Fruit fly (Drosophila melanogaster) whole organism, embryonic: Measurements from ENCODE around the gene Ugt37C2.
A peak's percentile ranks its signal among the peaks of the same experiment; 100 is the strongest.

Experiments
- Blimp-1 ChIP-seq: fragments of 200-800 bp; sonication (Bioruptor generic); optimal IDR thresholded peaks from 3 replicates; lab custom pipeline; 2018; ENCODE audit warnings: missing biosample characterization, missing genetic modification characterization, mild to moderate bottlenecking, moderate library complexity, missing genetic modification reagents
- C15 ChIP-seq: fragments of 200-800 bp; sonication (Bioruptor generic); IDR thresholded peaks from 3 replicates; pipeline ENCODE4 v1.3.6; 2022; ENCODE audit warnings: missing biosample characterization, missing genetic modification characterization
- CG10321 ChIP-seq: fragments of 200-800 bp; sonication (Bioruptor generic); IDR thresholded peaks from 2 replicates; pipeline ENCODE4 v1.3.6; 2022; ENCODE audit warnings: missing biosample characterization, missing genetic modification characterization
- CG11695 ChIP-seq: fragments of 200-800 bp; sonication (Bioruptor generic); IDR thresholded peaks from 3 replicates; pipeline ENCODE4 v1.3.6; 2022; ENCODE audit warnings: missing biosample characterization, missing genetic modification characterization
- CG12659 ChIP-seq: fragments of 200-800 bp; sonication (Bioruptor generic); optimal IDR thresholded peaks from 3 replicates; lab custom pipeline; 2017; ENCODE audit warnings: mild to moderate bottlenecking, missing biosample characterization, missing genetic modification reagents, missing genetic modification characterization
- CG13624 ChIP-seq: fragments of 200-800 bp; sonication (Bioruptor generic); optimal IDR thresholded peaks from 2 replicates; lab custom pipeline; 2016; ENCODE audit warnings: missing biosample characterization, missing genetic modification characterization
- CG14014 ChIP-seq: fragments of 200-800 bp; sonication (Bioruptor generic); IDR thresholded peaks from 2 replicates; pipeline ENCODE4 v1.3.6; 2022; ENCODE audit warnings: missing biosample characterization, missing genetic modification characterization
- CG14710 ChIP-seq: fragments of 200-800 bp; sonication (Bioruptor generic); optimal IDR thresholded peaks from 3 replicates; lab custom pipeline; 2019; ENCODE audit warnings: missing biosample characterization, mild to moderate bottlenecking, missing genetic modification characterization, moderate library complexity
- CG14860 ChIP-seq: fragments of 200-800 bp; sonication (Bioruptor generic); IDR thresholded peaks from 3 replicates; pipeline ENCODE4 v1.3.6; 2022; ENCODE audit warnings: missing biosample characterization, missing genetic modification characterization; ENCODE audit not compliant: partially characterized antibody
- CG15073 ChIP-seq: fragments of 200-800 bp; sonication (Bioruptor generic); optimal IDR thresholded peaks from 2 replicates; lab custom pipeline; 2016; ENCODE audit warnings: missing biosample characterization, missing genetic modification characterization
- CG15479 ChIP-seq: fragments of 200-800 bp; sonication (Bioruptor generic); optimal IDR thresholded peaks from 3 replicates; lab custom pipeline; 2019; ENCODE audit warnings: missing biosample characterization, mild to moderate bottlenecking, missing genetic modification characterization, moderate library complexity
- CG1603 ChIP-seq: fragments of 200-800 bp; sonication (Bioruptor generic); optimal IDR thresholded peaks from 2 replicates; lab custom pipeline; 2019; ENCODE audit warnings: missing biosample characterization, mild to moderate bottlenecking, missing genetic modification characterization, moderate library complexity
- CG16779 ChIP-seq: fragments of 200-800 bp; sonication (Bioruptor generic); IDR thresholded peaks from 2 replicates; pipeline ENCODE4 v1.3.6; 2022; ENCODE audit warnings: missing biosample characterization, missing genetic modification characterization
- CG17328 ChIP-seq: fragments of 200-800 bp; sonication (Bioruptor generic); IDR thresholded peaks from 2 replicates; pipeline ENCODE4 v1.3.6; 2022; ENCODE audit warnings: missing biosample characterization, missing genetic modification characterization
- CG17361 ChIP-seq: fragments of 200-800 bp; sonication (Bioruptor generic); IDR thresholded peaks from 3 replicates; pipeline ENCODE4 v1.3.6; 2022; ENCODE audit warnings: missing biosample characterization, missing genetic modification characterization
- CG2129 ChIP-seq: fragments of 200-800 bp; sonication (Bioruptor generic); IDR thresholded peaks from 2 replicates; pipeline ENCODE4 v1.3.6; 2022; ENCODE audit warnings: missing biosample characterization, missing genetic modification characterization; ENCODE audit not compliant: partially characterized antibody
- CG34224 ChIP-seq: fragments of 200-800 bp; sonication (Bioruptor generic); IDR thresholded peaks from 3 replicates; pipeline ENCODE4 v1.3.6; 2022; ENCODE audit warnings: missing biosample characterization, missing genetic modification characterization; ENCODE audit not compliant: partially characterized antibody
- CG3995 ChIP-seq: fragments of 200-800 bp; sonication (Bioruptor generic); optimal IDR thresholded peaks from 3 replicates; lab custom pipeline; 2016; ENCODE audit warnings: missing biosample characterization, missing genetic modification characterization
- CG4424 ChIP-seq: fragments of 200-800 bp; sonication (Bioruptor generic); optimal IDR thresholded peaks from 3 replicates; lab custom pipeline; 2016; ENCODE audit warnings: missing biosample characterization, missing genetic modification characterization
- CG4707 ChIP-seq: fragments of 200-800 bp; sonication (Bioruptor generic); optimal IDR thresholded peaks from 2 replicates; lab custom pipeline; 2018; ENCODE audit warnings: missing biosample characterization, mild to moderate bottlenecking, missing genetic modification characterization, moderate library complexity
- CG5245 ChIP-seq: fragments of 200-800 bp; sonication (Bioruptor generic); optimal IDR thresholded peaks from 3 replicates; lab custom pipeline; 2016; ENCODE audit warnings: missing biosample characterization, missing genetic modification characterization
- CG7372 ChIP-seq: fragments of 200-800 bp; sonication (Bioruptor generic); IDR thresholded peaks from 2 replicates; pipeline ENCODE4 v1.3.6; 2022; ENCODE audit warnings: missing biosample characterization, missing genetic modification characterization
- CHES-1-like ChIP-seq: fragments of 200-800 bp; sonication (Bioruptor generic); optimal IDR thresholded peaks from 2 replicates; lab custom pipeline; 2016; ENCODE audit warnings: missing biosample characterization, missing genetic modification characterization
- CkIIα-i1 ChIP-seq: fragments of 200-800 bp; sonication (Bioruptor generic); IDR thresholded peaks from 2 replicates; pipeline ENCODE4 v1.3.6; 2022; ENCODE audit warnings: missing biosample characterization, missing genetic modification characterization
- D19A ChIP-seq: fragments of 200-800 bp; optimal IDR thresholded peaks from 3 replicates; lab custom pipeline; 2019; ENCODE audit warnings: missing biosample characterization, mild to moderate bottlenecking, missing genetic modification characterization, moderate library complexity
- Hand ChIP-seq: fragments of 200-800 bp; sonication (Bioruptor generic); optimal IDR thresholded peaks from 2 replicates; lab custom pipeline; 2017; ENCODE audit warnings: mild to moderate bottlenecking, missing biosample characterization, missing genetic modification reagents, missing genetic modification characterization
- Hsf ChIP-seq: fragments of 200-800 bp; sonication (Bioruptor generic); optimal IDR thresholded peaks from 3 replicates; lab custom pipeline; 2016; ENCODE audit warnings: missing biosample characterization, missing genetic modification characterization
- NK7.1 ChIP-seq: fragments of 200-800 bp; sonication (Bioruptor generic); optimal IDR thresholded peaks from 3 replicates; lab custom pipeline; 2016; ENCODE audit warnings: missing biosample characterization, missing genetic modification characterization
- Oli ChIP-seq: fragments of 200-800 bp; sonication (Bioruptor generic); optimal IDR thresholded peaks from 2 replicates; lab custom pipeline; 2018; ENCODE audit warnings: missing biosample characterization, mild to moderate bottlenecking, missing genetic modification characterization, moderate library complexity
- Pdp1 ChIP-seq, 2 experiments: fragments of 200-800 bp; sonication (Bioruptor generic); optimal IDR thresholded peaks; 3 replicates each; lab custom pipeline; 2016; ENCODE audit warnings: missing biosample characterization in 2 of 2, missing genetic modification characterization in 2 of 2, mild to moderate bottlenecking in 1 of 2, moderate library complexity in 1 of 2
- cas ChIP-seq: fragments of 200-800 bp; sonication (Bioruptor generic); IDR thresholded peaks from 2 replicates; pipeline ENCODE4 v1.3.6; 2022; ENCODE audit warnings: missing biosample characterization, missing genetic modification characterization
- eve ChIP-seq, 2 experiments: fragments of >200 bp; optimal IDR thresholded peaks; 2 replicates each; lab custom pipeline; 2017; ENCODE audit warnings: missing biosample characterization in 2 of 2, missing genetic modification characterization in 2 of 2
- gem ChIP-seq: fragments of 200-800 bp; sonication (Bioruptor generic); optimal IDR thresholded peaks from 2 replicates; lab custom pipeline; 2019; ENCODE audit warnings: missing biosample characterization, mild to moderate bottlenecking, missing genetic modification characterization, moderate library complexity
- ham ChIP-seq: fragments of 200-800 bp; sonication (Bioruptor generic); IDR thresholded peaks from 2 replicates; pipeline ENCODE4 v1.3.6; 2022; ENCODE audit warnings: missing biosample characterization, missing genetic modification characterization
- her ChIP-seq: fragments of 200-800 bp; sonication (Bioruptor generic); optimal IDR thresholded peaks from 2 replicates; lab custom pipeline; 2016; ENCODE audit warnings: missing biosample characterization, missing genetic modification characterization
- kni ChIP-seq: fragments of 200-800 bp; sonication (Bioruptor generic); optimal IDR thresholded peaks from 3 replicates; lab custom pipeline; 2017; ENCODE audit warnings: mild to moderate bottlenecking, missing biosample characterization, missing genetic modification reagents, missing genetic modification characterization
- mld ChIP-seq: fragments of 200-800 bp; sonication (Bioruptor generic); IDR thresholded peaks from 3 replicates; pipeline ENCODE4 v1.3.6; 2022; ENCODE audit warnings: missing biosample characterization, missing genetic modification characterization; ENCODE audit not compliant: partially characterized antibody
- pita ChIP-seq: fragments of 200-800 bp; sonication (Bioruptor generic); optimal IDR thresholded peaks from 2 replicates; lab custom pipeline; 2017; ENCODE audit warnings: missing biosample characterization, mild to moderate bottlenecking, missing genetic modification characterization
- rib ChIP-seq: fragments of 200-800 bp; sonication (Bioruptor generic); IDR thresholded peaks from 2 replicates; pipeline ENCODE4 v1.3.6; 2022; ENCODE audit warnings: missing biosample characterization, missing genetic modification characterization
- sc ChIP-seq, 3 experiments: fragments of >200 bp in 2 of 3; fragments of 200-800 bp in 1 of 3; sonication (Bioruptor generic) in 1 of 3; optimal IDR thresholded peaks; 2 replicates in 2 of 3; 3 replicates in 1 of 3; lab custom pipeline; 2017; ENCODE audit warnings: mild to moderate bottlenecking in 1 of 3, missing biosample characterization in 1 of 3, missing genetic modification characterization in 1 of 3, missing genetic modification reagents in 1 of 3
- vvl ChIP-seq: fragments of 200-800 bp; sonication (Bioruptor generic); IDR thresholded peaks from 2 replicates; pipeline ENCODE4 v1.3.6; 2022; ENCODE audit warnings: missing biosample characterization, missing genetic modification characterization
- z ChIP-seq: fragments of 200-800 bp; sonication (Bioruptor generic); IDR thresholded peaks from 3 replicates; pipeline ENCODE4 v1.3.6; 2022; ENCODE audit warnings: missing biosample characterization, missing genetic modification characterization
- zen ChIP-seq: fragments of 200-800 bp; sonication (Bioruptor generic); optimal IDR thresholded peaks from 3 replicates; lab custom pipeline; 2018; ENCODE audit warnings: missing biosample characterization, mild to moderate bottlenecking, missing genetic modification characterization, moderate library complexity

Ugt37C2 gene

DNA sequence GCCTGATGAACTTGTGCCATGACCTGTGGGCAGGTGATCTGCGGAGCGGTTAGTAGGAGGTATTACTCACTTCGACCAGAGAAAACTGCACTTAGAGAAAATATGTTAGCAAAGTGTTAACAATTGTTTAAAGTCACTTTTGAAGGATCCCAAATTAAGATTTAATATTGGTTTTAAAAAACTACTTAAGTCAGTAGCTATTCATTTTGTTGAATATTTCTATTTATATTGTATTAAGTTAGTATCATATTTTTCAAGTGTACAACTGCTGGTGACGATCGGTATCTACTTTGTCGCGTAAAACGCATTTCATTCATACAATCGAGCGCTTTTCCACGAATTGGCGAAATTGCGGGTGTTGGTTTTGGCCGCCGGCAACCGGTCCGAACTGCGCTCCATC, 9.6 kb downstream of the Ugt37C2 start (continued):
- TF ChIP-seq CG16779 (GFP tag; lab: Robert Waterston, UW) (no peak), Hsf (GFP tag; lab: Kevin White, UChicago) (no peak), CG12659 (GFP tag; lab: Kevin White, UChicago) (no peak), CG17361 (GFP tag; lab: Robert Waterston, UW) (no peak), gem (tag; lab: Kevin White, UChicago) (peak; percentile 31), CG11695 (GFP tag; lab: Robert Waterston, UW) (no peak), CG13624 (GFP tag; lab: Kevin White, UChicago) (no peak), CG15073 (GFP tag; lab: Kevin White, UChicago) (no peak), CG14710 (no peak)

DNA sequence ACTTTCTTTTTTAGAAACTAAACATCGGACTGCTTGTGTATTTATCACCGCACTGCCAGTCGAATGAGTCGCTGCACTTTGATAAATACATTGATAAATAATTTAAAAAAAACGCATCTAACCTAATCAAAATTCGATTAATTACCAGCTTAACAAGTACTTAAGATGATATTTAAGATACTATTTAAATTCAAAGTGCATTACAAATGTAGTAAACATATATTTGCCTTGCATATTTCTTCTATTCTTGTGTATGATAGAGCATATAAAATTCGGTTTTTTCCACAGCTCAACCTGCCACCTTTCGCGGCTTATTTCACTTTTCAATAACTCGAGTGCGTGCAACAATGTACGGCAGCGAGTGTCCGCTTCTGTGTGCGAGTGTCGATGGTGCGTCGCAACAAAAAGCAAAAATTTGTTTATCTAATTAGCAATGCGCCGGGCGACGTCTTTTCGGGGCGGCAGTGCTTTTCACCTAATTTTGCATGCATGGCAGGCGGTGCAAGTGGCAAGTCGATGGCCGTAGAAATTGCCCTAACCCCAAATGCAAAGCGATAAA, 10.4 kb downstream of the Ugt37C2 start, which contains the start of gene CG13272:
Gene CG13272, plus strand, starts transcription at position 509 of the 559 bp plus-strand sequence.
- TF ChIP-seq vvl (peak; percentile 20; the same call in 1 of the 2 replicates), eve (GFP tag; optimal IDR thresholded peaks at IDR 0.05; lab: Kevin White, UChicago) (no peak), Blimp-1 (GFP tag; lab: Kevin White, UChicago) (peak; percentile 82), sc (optimal IDR thresholded peaks at IDR 0.05; lab: Kevin White, UChicago) (no peak), sc (GFP tag; optimal IDR thresholded peaks at IDR 0.05; lab: Kevin White, UChicago) (no peak), kni (peak; percentile 41), zen (no peak), D19A (tag; lab: Kevin White, UChicago) (peak; percentile 80)

DNA sequence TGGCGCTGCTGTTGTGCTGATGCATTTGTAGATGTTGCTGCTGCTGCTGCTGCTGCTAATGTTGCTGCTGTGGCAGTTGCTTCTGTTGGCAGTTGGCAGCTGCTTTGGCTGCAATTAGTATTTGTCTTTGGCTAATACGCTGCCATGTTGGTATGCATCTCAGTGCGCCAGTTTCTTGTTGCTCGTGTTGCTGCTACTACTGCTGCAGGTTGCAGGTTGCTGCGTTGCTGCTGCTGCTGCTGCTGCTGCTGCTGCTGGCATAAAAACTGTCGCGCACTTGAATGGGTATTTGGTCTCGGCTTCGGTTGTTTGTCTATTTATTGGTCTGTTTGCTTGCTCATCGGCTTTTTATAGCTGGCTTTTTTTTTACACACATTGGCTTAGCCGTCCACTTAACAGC, 14.7 kb downstream of the Ugt37C2 start:
- TF ChIP-seq cas (GFP tag; lab: Robert Waterston, UW) (no peak), C15 (GFP tag; lab: Robert Waterston, UW) (no peak), Pdp1 (GFP tag; optimal IDR thresholded peaks at IDR 0.05; lab: Kevin White, UChicago) (no peak), CG14014 (GFP tag; lab: Robert Waterston, UW) (no peak), CG4424 (no peak), Hand (GFP tag; lab: Kevin White, UChicago) (no peak), z (GFP tag; lab: Robert Waterston, UW) (no peak), CG5245 (GFP tag; lab: Kevin White, UChicago) (no peak), mld (no peak)
- TF ChIP-seq, all 482 proteins: peak for 0

DNA sequence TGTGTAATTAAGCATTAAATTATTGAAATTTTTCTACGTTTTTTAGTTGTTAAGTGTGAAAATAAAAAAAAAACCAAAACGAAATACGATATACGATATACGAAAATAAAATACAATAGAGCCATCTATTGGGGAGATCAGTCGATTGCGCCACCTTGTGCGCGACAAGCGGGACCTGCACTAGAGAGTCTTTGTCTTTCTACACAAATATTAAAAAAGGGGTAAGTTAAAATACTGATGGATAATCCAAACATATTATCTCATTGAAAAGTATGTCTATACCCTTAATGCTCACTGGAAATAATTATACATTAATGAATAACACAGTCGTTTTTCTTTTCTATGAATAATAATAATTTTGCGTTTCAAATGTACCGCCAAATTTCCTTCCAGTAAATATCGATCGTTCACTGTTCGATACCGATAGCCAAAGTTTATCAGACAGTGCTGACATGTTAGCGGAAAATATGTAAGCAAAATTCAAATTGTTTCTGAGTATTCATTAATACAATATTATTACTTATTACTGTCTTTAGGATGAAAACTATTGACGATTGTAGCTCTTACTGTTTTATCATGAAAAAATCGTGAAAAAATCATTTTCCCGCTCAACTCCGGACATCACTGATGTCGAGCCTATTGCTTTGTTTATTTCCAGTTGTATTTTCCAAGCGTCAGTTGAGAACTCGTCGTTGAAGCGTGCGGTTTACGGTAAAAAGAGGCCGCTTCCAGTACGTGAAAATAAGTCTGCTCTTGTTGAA, 22.2 kb downstream of the Ugt37C2 start, which contains the start of gene mdy:
Gene mdy, plus strand, starts transcription at position 672 of the 761 bp plus-strand sequence.
- TF ChIP-seq CHES-1-like = peak; percentile 68
- TF ChIP-seq rib (GFP tag; lab: Robert Waterston, UW) = no peak
- TF ChIP-seq CG10321 = no peak
- peak; percentile 72 for TF ChIP-seq CG1603 (tag; lab: Kevin White, UChicago)
- peak; percentile 52; the same call in 1 of the 3 replicates for TF ChIP-seq CG14860
- TF ChIP-seq CG15073 (GFP tag; lab: Kevin White, UChicago) = no peak
- TF ChIP-seq CG17328 (GFP tag; lab: Robert Waterston, UW) = peak; percentile 35
- no peak for TF ChIP-seq CG3995 (GFP tag; lab: Kevin White, UChicago)
- no peak for TF ChIP-seq CG2129 (GFP tag; lab: Robert Waterston, UW)
- TF ChIP-seq CG4707 (GFP tag; lab: Kevin White, UChicago) = no peak
- TF ChIP-seq Oli = peak; percentile 60
- TF ChIP-seq ham = no peak
- TF ChIP-seq CG34224 (GFP tag; lab: Robert Waterston, UW) = peak; percentile 30; the same call in 1 of the 3 replicates
- TF ChIP-seq CG7372 (GFP tag; lab: Robert Waterston, UW) = 0 out of 2 replicates have a peak, but pooled peaks have one; percentile 14
- no peak for TF ChIP-seq NK7.1
- TF ChIP-seq CG14014 (GFP tag; lab: Robert Waterston, UW) = peak; percentile 70
- TF ChIP-seq CkIIα-i1 (GFP tag; lab: Robert Waterston, UW) = no peak
- peak; percentile 39 for TF ChIP-seq her (GFP tag; lab: Kevin White, UChicago)
- TF ChIP-seq CG15479 = no peak
- peak; percentile 1 for TF ChIP-seq pita (GFP tag; lab: Kevin White, UChicago)
